Worm (Caenorhabditis elegans): ENCODE data around the gene Y54F10AR.2.

The Y54F10AR.2 gene

ce11 chrIII:2552382-2552781, 19.0 kb downstream of the Y54F10AR.2 start:
- TF ChIP-seq ceh-48 (tag; optimal IDR thresholded peaks at IDR 0.05) (no peak), dve-1 (tag; optimal IDR thresholded peaks at IDR 0.05) (no peak), pax-1 (tag; optimal IDR thresholded peaks at IDR 0.05) (no peak), ceh-34 (tag; optimal IDR thresholded peaks at IDR 0.05) (no peak), syd-9 (tag; optimal IDR thresholded peaks at IDR 0.05) (no peak), zip-5 (tag; optimal IDR thresholded peaks at IDR 0.05) (no peak), unc-42 (tag; optimal IDR thresholded peaks at IDR 0.05) (peak; percentile 94), tbx-2 (tag; optimal IDR thresholded peaks at IDR 0.05) (no peak), nhr-11 (tag; optimal IDR thresholded peaks at IDR 0.05) (no peak)

ce11 chrIII:2551981-2552380, 19.4 kb downstream of the Y54F10AR.2 start:
- TF ChIP-seq fkh-10 (GFP tag; optimal IDR thresholded peaks at IDR 0.05) (no peak), syd-9 (tag; optimal IDR thresholded peaks at IDR 0.05) (no peak), Y22D7AL.16 (tag; optimal IDR thresholded peaks at IDR 0.05) (no peak), ceh-34 (tag; optimal IDR thresholded peaks at IDR 0.05) (no peak), pha-4 (tag; optimal IDR thresholded peaks at IDR 0.05) (no peak), C08G9.2 (tag; optimal IDR thresholded peaks at IDR 0.05) (no peak), mec-3 (tag; optimal IDR thresholded peaks at IDR 0.05; ENCODE audit: borderline replicate concordance) (no peak), odd-2 (tag; optimal IDR thresholded peaks at IDR 0.05) (no peak), lim-6 (tag; optimal IDR thresholded peaks at IDR 0.05) (no peak), zip-5 (tag; optimal IDR thresholded peaks at IDR 0.05) (no peak), elt-2 (tag; optimal IDR thresholded peaks at IDR 0.05) (no peak), tbx-7 (tag; optimal IDR thresholded peaks at IDR 0.05) (no peak), nhr-232 (tag; optimal IDR thresholded peaks at IDR 0.05) (no peak), pqm-1 (tag; optimal IDR thresholded peaks at IDR 0.05) (no peak), dve-1 (tag; optimal IDR thresholded peaks at IDR 0.05) (no peak), ceh-24 (tag; optimal IDR thresholded peaks at IDR 0.05) (no peak), hlh-15 (tag; optimal IDR thresholded peaks at IDR 0.05) (no peak)

- no peak for TF ChIP-seq nhr-11 (tag; optimal IDR thresholded peaks at IDR 0.05)
- no peak for TF ChIP-seq unc-42 (tag; optimal IDR thresholded peaks at IDR 0.05)
- no peak for TF ChIP-seq ets-4 (tag; optimal IDR thresholded peaks at IDR 0.05)
- TF ChIP-seq K02D7.2 (tag; optimal IDR thresholded peaks at IDR 0.05): no peak
- no peak for TF ChIP-seq ceh-24 (tag; optimal IDR thresholded peaks at IDR 0.05)
- no peak for TF ChIP-seq che-1 (tag; optimal IDR thresholded peaks at IDR 0.05)
- no peak for TF ChIP-seq lim-6 (tag; optimal IDR thresholded peaks at IDR 0.05)
- TF ChIP-seq zip-5 (tag; optimal IDR thresholded peaks at IDR 0.05): no peak
- no peak for TF ChIP-seq pag-3 (tag; optimal IDR thresholded peaks at IDR 0.05; ENCODE audit: borderline replicate concordance)
- TF ChIP-seq ztf-16 (tag; optimal IDR thresholded peaks at IDR 0.05): no peak
- TF ChIP-seq odd-2 (tag; optimal IDR thresholded peaks at IDR 0.05): no peak
Observed at ce11 chrIII:2549620-2550019, 21.7 kb downstream of the Y54F10AR.2 start, which contains the start of gene feh-1. Gene feh-1 (plus strand): TSS chrIII:2549920.

- no peak for TF ChIP-seq ceh-30 (tag; optimal IDR thresholded peaks at IDR 0.05)
- TF ChIP-seq nfya-1 (tag; optimal IDR thresholded peaks at IDR 0.05): peak; percentile 72
Observed at ce11 chrIII:2546298-2546697, 25.0 kb downstream of the Y54F10AR.2 start.

- TF ChIP-seq pat-9 (tag; optimal IDR thresholded peaks at IDR 0.05) (no peak), pros-1 (tag; optimal IDR thresholded peaks at IDR 0.05) (no peak), zip-5 (tag; optimal IDR thresholded peaks at IDR 0.05) (no peak), ceh-22 (tag; optimal IDR thresholded peaks at IDR 0.05) (no peak), odd-2 (tag; optimal IDR thresholded peaks at IDR 0.05) (no peak), ceh-48 (tag; optimal IDR thresholded peaks at IDR 0.05) (no peak), ceh-18 (tag; optimal IDR thresholded peaks at IDR 0.05) (no peak), hlh-13 (GFP tag; optimal IDR thresholded peaks at IDR 0.05) (no peak), ceh-45 (GFP tag; IDR thresholded peaks at IDR 0.05) (no peak), hlh-30 (tag; optimal IDR thresholded peaks at IDR 0.05; ENCODE audit: insufficient read depth) (no peak), pag-3 (tag; optimal IDR thresholded peaks at IDR 0.05; ENCODE audit: borderline replicate concordance) (no peak), F13H6.1 (tag; optimal IDR thresholded peaks at IDR 0.05) (no peak), npax-4 (tag; optimal IDR thresholded peaks at IDR 0.05) (no peak), mec-3 (tag; optimal IDR thresholded peaks at IDR 0.05; ENCODE audit: borderline replicate concordance) (no peak), che-1 (tag; optimal IDR thresholded peaks at IDR 0.05) (no peak), nfya-1 (tag; optimal IDR thresholded peaks at IDR 0.05) (no peak), fkh-10 (GFP tag; optimal IDR thresholded peaks at IDR 0.05) (no peak)
Observed at ce11 chrIII:2540520-2540919, 30.8 kb downstream of the Y54F10AR.2 start.
